Worm (Caenorhabditis elegans) whole organism, midembryonic: Measurements from ENCODE around the gene F22H10.6.
A peak's percentile ranks its signal among the peaks of the same experiment; 100 is the strongest.

ENCODE experiments used
- T22C8.4 ChIP-seq: fragments of 200-800 bp; sonication (Bioruptor generic); IDR thresholded peaks from 2 replicates; pipeline ENCODE4 v1.3.6; 2022; ENCODE audit warnings: missing genetic modification characterization, missing compliant biosample characterization
- cog-1 ChIP-seq: sonication (generic microtip); optimal IDR thresholded peaks from 2 replicates; lab custom pipeline; 2016; ENCODE audit warnings: missing genetic modification characterization, missing compliant biosample characterization
- flt-1 ChIP-seq: fragments of 200-800 bp; sonication (Bioruptor generic); IDR thresholded peaks from 2 replicates; pipeline ENCODE4 v1.3.6; 2022; ENCODE audit warnings: missing genetic modification characterization, missing compliant biosample characterization
- klf-2 ChIP-seq: fragments of 200-800 bp; sonication (Bioruptor generic); conservative IDR thresholded peaks from 2 replicates; pipeline ENCODE4 v1.3.6; 2022; ENCODE audit warnings: missing genetic modification reagents, missing genetic modification characterization, missing compliant biosample characterization
- med-1 ChIP-seq: sonication (generic microtip); optimal IDR thresholded peaks from 2 replicates; lab custom pipeline; 2017; ENCODE audit warnings: missing genetic modification characterization, mild to moderate bottlenecking, missing compliant biosample characterization, antibody characterized with exemption, missing genetic modification reagents; ENCODE audit not compliant: insufficient read depth
- ref-1 ChIP-seq: fragments of 200-800 bp; sonication (Bioruptor generic); conservative IDR thresholded peaks from 2 replicates; pipeline ENCODE4 v1.3.6; 2022; ENCODE audit warnings: missing genetic modification reagents, missing genetic modification characterization, missing compliant biosample characterization
- tab-1 ChIP-seq: fragments of 200-800 bp; sonication (Bioruptor generic); IDR thresholded peaks from 2 replicates; pipeline ENCODE4 v1.3.6; 2022; ENCODE audit warnings: missing genetic modification characterization, missing compliant biosample characterization
- ztf-23 ChIP-seq: fragments of 200-800 bp; sonication (Bioruptor generic); IDR thresholded peaks from 2 replicates; pipeline ENCODE4 v1.3.6; 2022; ENCODE audit warnings: missing genetic modification reagents, missing genetic modification characterization, missing compliant biosample characterization
- ztf-29 ChIP-seq: fragments of 200-800 bp; sonication (Bioruptor generic); IDR thresholded peaks from 2 replicates; pipeline ENCODE4 v1.3.6; 2022; ENCODE audit warnings: missing genetic modification reagents, missing genetic modification characterization, missing compliant biosample characterization

The F22H10.6 gene

ce11 chrX:16691045-16691444 lies at the start of gene F22H10.6:
Gene F22H10.6, minus strand, starts transcription at chrX:16691336.
- TF ChIP-seq flt-1 (GFP tag; lab: Robert Waterston, UW), result no peak
- TF ChIP-seq klf-2 (GFP tag; lab: Robert Waterston, UW), result no peak
- TF ChIP-seq ztf-23, result no peak
- no peak for TF ChIP-seq ref-1 (GFP tag; lab: Robert Waterston, UW)
- TF ChIP-seq cog-1, result no peak
- no peak for TF ChIP-seq T22C8.4 (GFP tag; lab: Robert Waterston, UW)
- TF ChIP-seq tab-1, result no peak
- no peak for TF ChIP-seq ztf-29 (GFP tag; lab: Robert Waterston, UW)
- no peak for TF ChIP-seq med-1

- TF ChIP-seq ztf-23 (no peak), med-1 (no peak), ztf-29 (GFP tag; lab: Robert Waterston, UW) (no peak), ref-1 (GFP tag; lab: Robert Waterston, UW) (no peak), tab-1 (no peak), klf-2 (GFP tag; lab: Robert Waterston, UW) (no peak), cog-1 (no peak), flt-1 (GFP tag; lab: Robert Waterston, UW) (no peak), T22C8.4 (GFP tag; lab: Robert Waterston, UW) (no peak)
These were observed 46.3 kb upstream of the F22H10.6 start for ce11 chrX:16737478-16737877.

- TF ChIP-seq flt-1 (GFP tag; lab: Robert Waterston, UW), result no peak
- TF ChIP-seq klf-2 (GFP tag; lab: Robert Waterston, UW), result no peak
- TF ChIP-seq cog-1, result no peak
- TF ChIP-seq ztf-29 (GFP tag; lab: Robert Waterston, UW), result no peak
- no peak for TF ChIP-seq T22C8.4 (GFP tag; lab: Robert Waterston, UW)
- no peak for TF ChIP-seq ztf-23
- TF ChIP-seq tab-1, result no peak
- no peak for TF ChIP-seq ref-1 (GFP tag; lab: Robert Waterston, UW)
- no peak for TF ChIP-seq med-1
These were observed 43.8 kb upstream of the F22H10.6 start for ce11 chrX:16734970-16735369.

- no peak for TF ChIP-seq ztf-29 (GFP tag; lab: Robert Waterston, UW)
- no peak for TF ChIP-seq ref-1 (GFP tag; lab: Robert Waterston, UW)
- TF ChIP-seq T22C8.4 (GFP tag; lab: Robert Waterston, UW), result no peak
- no peak for TF ChIP-seq cog-1
- no peak for TF ChIP-seq klf-2 (GFP tag; lab: Robert Waterston, UW)
- TF ChIP-seq ztf-23, result no peak
- TF ChIP-seq flt-1 (GFP tag; lab: Robert Waterston, UW), result no peak
- no peak for TF ChIP-seq med-1
- no peak for TF ChIP-seq tab-1
These were observed 42.3 kb upstream of the F22H10.6 start for ce11 chrX:16733411-16733810.

- no peak for TF ChIP-seq tab-1
- no peak for TF ChIP-seq ztf-29 (GFP tag; lab: Robert Waterston, UW)
- no peak for TF ChIP-seq flt-1 (GFP tag; lab: Robert Waterston, UW)
- no peak for TF ChIP-seq ref-1 (GFP tag; lab: Robert Waterston, UW)
- TF ChIP-seq klf-2 (GFP tag; lab: Robert Waterston, UW), result no peak
- no peak for TF ChIP-seq T22C8.4 (GFP tag; lab: Robert Waterston, UW)
- TF ChIP-seq cog-1, result no peak
- TF ChIP-seq ztf-23, result no peak
- no peak for TF ChIP-seq med-1
These were observed 41.1 kb upstream of the F22H10.6 start for ce11 chrX:16732259-16732658.

- no peak for TF ChIP-seq tab-1
- no peak for TF ChIP-seq ztf-23
- TF ChIP-seq ref-1 (GFP tag; lab: Robert Waterston, UW), result no peak
- no peak for TF ChIP-seq ztf-29 (GFP tag; lab: Robert Waterston, UW)
- TF ChIP-seq T22C8.4 (GFP tag; lab: Robert Waterston, UW), result no peak
- TF ChIP-seq cog-1, result no peak
- TF ChIP-seq klf-2 (GFP tag; lab: Robert Waterston, UW), result no peak
- no peak for TF ChIP-seq med-1
- TF ChIP-seq flt-1 (GFP tag; lab: Robert Waterston, UW), result no peak
These were observed 40.0 kb upstream of the F22H10.6 start for ce11 chrX:16731167-16731566.

ce11 chrX:16729259-16729658 lies 38.1 kb upstream of the F22H10.6 start, which contains the start of gene hda-4:
Gene hda-4, plus strand, starts transcription at chrX:16729559.
- TF ChIP-seq flt-1 (GFP tag; lab: Robert Waterston, UW) (no peak), ztf-23 (no peak)

- TF ChIP-seq cog-1 (peak; percentile 78), ztf-23 (peak; percentile 63; the same call in 1 of the 2 replicates), flt-1 (GFP tag; lab: Robert Waterston, UW) (peak; percentile 74), ztf-29 (GFP tag; lab: Robert Waterston, UW) (peak; percentile 14; the same call in 1 of the 2 replicates), med-1 (no peak)
These were observed 35.7 kb upstream of the F22H10.6 start for ce11 chrX:16726879-16727278.

ce11 chrX:16724954-16725353 lies 33.8 kb upstream of the F22H10.6 start:
- TF ChIP-seq flt-1 (GFP tag; lab: Robert Waterston, UW) (no peak), ztf-29 (GFP tag; lab: Robert Waterston, UW) (no peak), ztf-23 (no peak), tab-1 (no peak), cog-1 (no peak), klf-2 (GFP tag; lab: Robert Waterston, UW) (no peak), med-1 (no peak), T22C8.4 (GFP tag; lab: Robert Waterston, UW) (no peak), ref-1 (GFP tag; lab: Robert Waterston, UW) (no peak)

ce11 chrX:16721930-16722329 lies 30.8 kb upstream of the F22H10.6 start:
- TF ChIP-seq ztf-29 (GFP tag; lab: Robert Waterston, UW) (no peak), T22C8.4 (GFP tag; lab: Robert Waterston, UW) (no peak), tab-1 (no peak), klf-2 (GFP tag; lab: Robert Waterston, UW) (no peak), ref-1 (GFP tag; lab: Robert Waterston, UW) (no peak), cog-1 (no peak), flt-1 (GFP tag; lab: Robert Waterston, UW) (no peak)

- TF ChIP-seq T22C8.4 (GFP tag; lab: Robert Waterston, UW) (no peak), flt-1 (GFP tag; lab: Robert Waterston, UW) (no peak), med-1 (no peak), klf-2 (GFP tag; lab: Robert Waterston, UW) (no peak), ztf-29 (GFP tag; lab: Robert Waterston, UW) (no peak)
These were observed 24.8 kb upstream of the F22H10.6 start for ce11 chrX:16715938-16716337.
